Worm (Caenorhabditis elegans) whole organism, young adult: ENCODE results near the gene K01G12.3.

ENCODE experiments used
- B0035.1 ChIP-seq: sonication (generic microtip); optimal IDR thresholded peaks from 2 replicates; lab custom pipeline; 2016; ENCODE audit warnings: missing genetic modification characterization, mild to moderate bottlenecking, missing compliant biosample characterization, missing genotype, missing genetic modification reagents
- B0261.1 ChIP-seq: sonication (generic microtip); optimal IDR thresholded peaks from 2 replicates; lab custom pipeline; 2016; ENCODE audit warnings: mild to moderate bottlenecking, missing genetic modification characterization, moderate library complexity, missing compliant biosample characterization
- F22D6.2 ChIP-seq: sonication (generic microtip); optimal IDR thresholded peaks from 2 replicates; lab custom pipeline; 2016; ENCODE audit warnings: mild to moderate bottlenecking, missing genetic modification characterization, missing compliant biosample characterization
- F55B11.4 ChIP-seq: sonication (generic microtip); optimal IDR thresholded peaks from 2 replicates; lab custom pipeline; 2016; ENCODE audit warnings: missing compliant biosample characterization, missing genetic modification characterization, borderline replicate concordance; ENCODE audit not compliant: insufficient read depth
- K11D2.4 ChIP-seq: fragments of 200-800 bp; sonication (Bioruptor generic); IDR thresholded peaks from 2 replicates; pipeline ENCODE4 v1.3.6; 2022; ENCODE audit warnings: missing genetic modification reagents, missing genetic modification characterization, missing compliant biosample characterization
- K12H6.12 ChIP-seq: fragments of 200-800 bp; sonication (Bioruptor generic); optimal IDR thresholded peaks from 2 replicates; lab custom pipeline; 2018; ENCODE audit warnings: mild to moderate bottlenecking, missing genetic modification characterization, missing compliant biosample characterization
- T26A5.8 ChIP-seq: sonication (generic microtip); optimal IDR thresholded peaks from 2 replicates; lab custom pipeline; 2016; ENCODE audit warnings: missing genetic modification characterization, missing compliant biosample characterization
- Y56A3A.18 ChIP-seq: fragments of 200-800 bp; sonication (Bioruptor generic); IDR thresholded peaks from 2 replicates; pipeline ENCODE4 v1.3.6; 2022; ENCODE audit warnings: missing genetic modification reagents, missing genetic modification characterization, missing compliant biosample characterization
- Y67H2A.10 ChIP-seq: fragments of 200-800 bp; sonication (Bioruptor generic); conservative IDR thresholded peaks from 2 replicates; pipeline ENCODE4 v1.3.6; 2022; ENCODE audit warnings: missing genetic modification reagents, missing genetic modification characterization, missing compliant biosample characterization
- Y79H2A.3 ChIP-seq: fragments of 200-800 bp; sonication (Bioruptor generic); conservative IDR thresholded peaks from 2 replicates; pipeline ENCODE4 v1.3.6; 2022; ENCODE audit warnings: missing genetic modification reagents, missing genetic modification characterization, missing compliant biosample characterization
- Y95B8A.8 ChIP-seq: fragments of 200-800 bp; sonication (Bioruptor generic); IDR thresholded peaks from 2 replicates; pipeline ENCODE4 v1.3.6; 2022; ENCODE audit warnings: missing genetic modification reagents, missing genetic modification characterization, missing compliant biosample characterization
- ama-1 ChIP-seq, 3 experiments: fragments of 150-350 bp in 1 of 3; sonication (generic microtip) in 2 of 3; optimal IDR thresholded peaks; 2 replicates each; lab custom pipeline; 2014 to 2018; ENCODE audit warnings: missing biosample characterization in 2 of 3, missing genetic modification characterization in 2 of 3, missing genetic modification reagents in 2 of 3
- aptf-3 ChIP-seq: fragments of 200-800 bp; sonication (Bioruptor generic); IDR thresholded peaks from 2 replicates; pipeline ENCODE4 v1.3.6; 2022; ENCODE audit warnings: missing genetic modification characterization, missing compliant biosample characterization
- bed-1 ChIP-seq: fragments of 200-800 bp; sonication (Bioruptor generic); IDR thresholded peaks from 2 replicates; pipeline ENCODE4 v1.3.6; 2022; ENCODE audit warnings: missing genetic modification reagents, missing genetic modification characterization, missing compliant biosample characterization
- cebp-2 ChIP-seq: fragments of 200-800 bp; sonication (Bioruptor generic); IDR thresholded peaks from 2 replicates; pipeline ENCODE4 v1.3.6; 2022; ENCODE audit warnings: missing genetic modification characterization, missing compliant biosample characterization
- ceh-100 ChIP-seq: fragments of 200-800 bp; sonication (Bioruptor generic); IDR thresholded peaks from 2 replicates; pipeline ENCODE4 v1.3.6; 2022; ENCODE audit warnings: missing genetic modification reagents, missing genetic modification characterization, missing compliant biosample characterization
- ceh-58 ChIP-seq: fragments of 200-800 bp; sonication (Bioruptor generic); IDR thresholded peaks from 2 replicates; pipeline ENCODE4 v1.3.6; 2022; ENCODE audit warnings: missing genetic modification characterization, missing compliant biosample characterization
- die-1 ChIP-seq: sonication (generic microtip); optimal IDR thresholded peaks from 2 replicates; lab custom pipeline; 2016; ENCODE audit warnings: missing genotype, mild to moderate bottlenecking, missing genetic modification characterization, missing compliant biosample characterization
- egrh-3 ChIP-seq: fragments of 200-800 bp; sonication (Bioruptor generic); IDR thresholded peaks from 2 replicates; pipeline ENCODE4 v1.3.6; 2022; ENCODE audit warnings: missing genetic modification reagents, missing genetic modification characterization, missing compliant biosample characterization
- him-1 ChIP-seq: sonication (generic microtip); optimal IDR thresholded peaks from 2 replicates; lab custom pipeline; 2016; ENCODE audit warnings: missing genotype, missing genetic modification reagents, missing genetic modification characterization, missing compliant biosample characterization
- let-607 ChIP-seq, 2 experiments: fragments of 200-800 bp in 1 of 2; sonication (Bioruptor generic) in 1 of 2; sonication (generic microtip) in 1 of 2; optimal IDR thresholded peaks; 2 replicates each; lab custom pipeline; 2016 to 2018; ENCODE audit warnings: mild to moderate bottlenecking in 2 of 2, missing compliant biosample characterization in 2 of 2, missing genetic modification characterization in 2 of 2, moderate library complexity in 2 of 2, missing genotype in 1 of 2
- lin-40 ChIP-seq: sonication (generic microtip); optimal IDR thresholded peaks from 2 replicates; lab custom pipeline; 2016; ENCODE audit warnings: missing genetic modification characterization, mild to moderate bottlenecking, missing compliant biosample characterization, missing genotype, missing genetic modification reagents
- lsl-1 ChIP-seq: fragments of 200-800 bp; sonication (Bioruptor generic); optimal IDR thresholded peaks from 2 replicates; lab custom pipeline; 2018; ENCODE audit warnings: mild to moderate bottlenecking, missing genetic modification characterization, moderate library complexity, missing compliant biosample characterization
- mel-28 ChIP-seq: sonication (generic microtip); optimal IDR thresholded peaks from 2 replicates; lab custom pipeline; 2016; ENCODE audit warnings: borderline replicate concordance, mild to moderate bottlenecking, missing genetic modification characterization, missing compliant biosample characterization
- mxl-1 ChIP-seq: sonication (generic microtip); optimal IDR thresholded peaks from 2 replicates; lab custom pipeline; 2016; ENCODE audit warnings: missing genetic modification characterization, missing compliant biosample characterization
- nfyb-1 ChIP-seq: fragments of 200-800 bp; sonication (Bioruptor generic); IDR thresholded peaks from 2 replicates; pipeline ENCODE4 v1.3.6; 2022; ENCODE audit warnings: missing genetic modification reagents, missing genetic modification characterization, missing compliant biosample characterization
- nhr-179 ChIP-seq: sonication (generic microtip); optimal IDR thresholded peaks from 2 replicates; lab custom pipeline; 2016; ENCODE audit warnings: mild to moderate bottlenecking, missing genetic modification characterization, missing compliant biosample characterization
- nhr-27 ChIP-seq: fragments of 200-800 bp; sonication (Bioruptor generic); optimal IDR thresholded peaks from 2 replicates; lab custom pipeline; 2018; ENCODE audit warnings: mild to moderate bottlenecking, missing genetic modification characterization, moderate library complexity, missing compliant biosample characterization
- nhr-80 ChIP-seq: sonication (generic microtip); optimal IDR thresholded peaks from 2 replicates; lab custom pipeline; 2016; ENCODE audit warnings: missing genetic modification characterization, missing compliant biosample characterization
- pbrm-1 ChIP-seq: fragments of 200-800 bp; sonication (Bioruptor generic); IDR thresholded peaks from 2 replicates; pipeline ENCODE4 v1.3.6; 2022; ENCODE audit warnings: missing genetic modification reagents, missing genetic modification characterization, missing compliant biosample characterization
- pha-4 ChIP-seq: fragments of 150-350 bp; sonication (generic microtip); optimal IDR thresholded peaks from 2 replicates; lab custom pipeline; 2014; ENCODE audit warnings: missing biosample characterization, missing genetic modification reagents, missing genetic modification characterization
- sdz-38 ChIP-seq: sonication (generic microtip); optimal IDR thresholded peaks from 2 replicates; lab custom pipeline; 2016; ENCODE audit warnings: missing genotype, missing genetic modification characterization, missing compliant biosample characterization
- sea-2 ChIP-seq: fragments of 200-800 bp; sonication (Bioruptor generic); IDR thresholded peaks from 2 replicates; pipeline ENCODE4 v1.3.6; 2022; ENCODE audit warnings: missing genetic modification characterization, missing compliant biosample characterization
- snpc-1.3 ChIP-seq: sonication (generic microtip); optimal IDR thresholded peaks from 2 replicates; lab custom pipeline; 2017; ENCODE audit warnings: missing genetic modification characterization, mild to moderate bottlenecking, missing compliant biosample characterization, antibody characterized with exemption, moderate library complexity, missing genotype, missing genetic modification reagents; ENCODE audit not compliant: insufficient read depth
- somi-1 ChIP-seq: fragments of 200-800 bp; sonication (Bioruptor generic); optimal IDR thresholded peaks from 2 replicates; lab custom pipeline; 2018; ENCODE audit warnings: mild to moderate bottlenecking, missing genetic modification characterization, missing compliant biosample characterization
- tbp1 ChIP-seq: fragments of 200-800 bp; sonication (Bioruptor generic); optimal IDR thresholded peaks from 2 replicates; lab custom pipeline; 2018; ENCODE audit warnings: mild to moderate bottlenecking, missing genetic modification characterization, missing compliant biosample characterization
- unc-130 ChIP-seq: sonication (generic microtip); optimal IDR thresholded peaks from 2 replicates; lab custom pipeline; 2016; ENCODE audit warnings: missing genetic modification reagents, missing genetic modification characterization, missing compliant biosample characterization
- zim-3 ChIP-seq: sonication (generic microtip); optimal IDR thresholded peaks from 2 replicates; lab custom pipeline; 2017; ENCODE audit warnings: mild to moderate bottlenecking, missing genetic modification characterization, moderate library complexity, missing compliant biosample characterization
- ztf-18 ChIP-seq: sonication (generic microtip); optimal IDR thresholded peaks from 2 replicates; lab custom pipeline; 2016; ENCODE audit warnings: missing genotype, mild to moderate bottlenecking, missing genetic modification characterization, missing compliant biosample characterization
- ztf-22 ChIP-seq: fragments of 200-800 bp; sonication (Bioruptor generic); optimal IDR thresholded peaks from 2 replicates; lab custom pipeline; 2018; ENCODE audit warnings: mild to moderate bottlenecking, missing genetic modification characterization, moderate library complexity, missing compliant biosample characterization
- ztf-6 ChIP-seq: fragments of 200-800 bp; sonication (Bioruptor generic); IDR thresholded peaks from 2 replicates; pipeline ENCODE4 v1.3.6; 2022; ENCODE audit warnings: missing genetic modification reagents, missing genetic modification characterization, missing compliant biosample characterization

K01G12.3 gene

ce11 chrIV:14224912-14225311, 31.6 kb downstream of the K01G12.3 start (continued):
- TF ChIP-seq ztf-6 (GFP tag; lab: Robert Waterston, UW) (no peak), ztf-18 (peak; percentile 88), egrh-3 (0 out of 2 replicates have a peak, but pooled peaks have one; percentile 37), B0261.1 (tag; lab: Kevin White, UChicago) (peak; percentile 85), cebp-2 (GFP tag; lab: Robert Waterston, UW) (peak; percentile 94), zim-3 (peak; percentile 4), unc-130 (GFP tag; lab: Kevin White, UChicago) (no peak), tbp1 (GFP tag; lab: Kevin White, UChicago) (peak; percentile 99), nhr-27 (tag; lab: Kevin White, UChicago) (no peak), Y56A3A.18 (GFP tag; lab: Robert Waterston, UW) (peak; percentile 69; the same call in 1 of the 2 replicates), pbrm-1 (GFP tag; lab: Robert Waterston, UW) (peak; percentile 81), let-607 (tag; optimal IDR thresholded peaks at IDR 0.05; lab: Kevin White, UChicago) (no peak), mel-28 (tag; lab: Kevin White, UChicago) (no peak), B0035.1 (no peak), snpc-1.3 (peak; percentile 88), nfyb-1 (GFP tag; lab: Robert Waterston, UW) (peak; percentile 77), K12H6.12 (tag; lab: Kevin White, UChicago) (no peak), bed-1 (GFP tag; lab: Robert Waterston, UW) (no peak), ceh-100 (GFP tag; lab: Robert Waterston, UW) (peak; percentile 48), lsl-1 (GFP tag; lab: Kevin White, UChicago) (peak; percentile 49), ztf-22 (no peak), somi-1 (GFP tag; lab: Kevin White, UChicago) (peak; percentile 16), lin-40 (tag; lab: Kevin White, UChicago) (no peak), pha-4 (tag; lab: Kevin White, UChicago) (no peak), ceh-58 (0 out of 2 replicates have a peak, but pooled peaks have one; percentile 66), mxl-1 (tag; lab: Kevin White, UChicago) (peak; percentile 91), ama-1 (optimal IDR thresholded peaks at IDR 0.05; lab: Kevin White, UChicago) (no peak), ama-1 (GFP tag; optimal IDR thresholded peaks at IDR 0.05; lab: Kevin White, UChicago) (peak; percentile 33 to 86), F22D6.2 (tag; lab: Kevin White, UChicago) (no peak), Y79H2A.3 (GFP tag; lab: Robert Waterston, UW) (0 out of 2 replicates have a peak, but pooled peaks have one; percentile 41), nhr-179 (no peak), aptf-3 (GFP tag; lab: Robert Waterston, UW) (0 out of 2 replicates have a peak, but pooled peaks have one; percentile 55), sdz-38 (tag; lab: Kevin White, UChicago) (no peak), Y67H2A.10 (GFP tag; lab: Robert Waterston, UW) (peak; percentile 63; the same call in 1 of the 2 replicates), sea-2 (no peak), nhr-80 (peak; percentile 4), K11D2.4 (peak; percentile 51; the same call in 1 of the 2 replicates), die-1 (tag; lab: Kevin White, UChicago) (peak; percentile 91), him-1 (tag; lab: Kevin White, UChicago) (peak; percentile 88), T26A5.8 (no peak), Y95B8A.8 (GFP tag; lab: Robert Waterston, UW) (no peak), F55B11.4 (tag; lab: Kevin White, UChicago) (no peak)
